Worm (Caenorhabditis elegans): ENCODE measurements around the gene srz-79.

- TF ChIP-seq R02D3.7 (tag; optimal IDR thresholded peaks at IDR 0.05): no peak
- TF ChIP-seq aly-2 (tag; optimal IDR thresholded peaks at IDR 0.05): no peak
- no peak for TF ChIP-seq sem-4 (tag; optimal IDR thresholded peaks at IDR 0.05)
- no peak for TF ChIP-seq nhr-21 (tag; optimal IDR thresholded peaks at IDR 0.05)
- no peak for TF ChIP-seq unc-39 (tag; optimal IDR thresholded peaks at IDR 0.05)
- TF ChIP-seq nhr-23 (tag; optimal IDR thresholded peaks at IDR 0.05): no peak
- no peak for TF ChIP-seq blmp-1 (tag; optimal IDR thresholded peaks at IDR 0.05; ENCODE audit: insufficient read depth)
These were observed 23.2 kb downstream of the srz-79 start, which contains the start of gene unc-33 for ce11 chrIV:3516586-3516985.
